Worm (Caenorhabditis elegans) whole organism, L4 larva: ENCODE measurements around the gene Y108F1.5.
A peak's percentile ranks its signal among the peaks of the same experiment; 100 is the strongest.

Experiments
- D1046.2 ChIP-seq: fragments of 200-800 bp; sonication (Bioruptor generic); IDR thresholded peaks from 2 replicates; pipeline ENCODE4 v1.3.6; 2022; ENCODE audit warnings: missing genetic modification characterization, missing compliant biosample characterization
- F37D6.2 ChIP-seq: sonication (generic microtip); optimal IDR thresholded peaks from 2 replicates; lab custom pipeline; 2016; ENCODE audit warnings: mild to moderate bottlenecking, missing genetic modification characterization, missing compliant biosample characterization
- F49E8.2 ChIP-seq: sonication (generic microtip); optimal IDR thresholded peaks from 2 replicates; lab custom pipeline; 2016; ENCODE audit warnings: missing compliant biosample characterization, mild to moderate bottlenecking, missing genetic modification characterization, borderline replicate concordance
- T20F7.1 ChIP-seq: fragments of 200-800 bp; sonication (Bioruptor generic); optimal IDR thresholded peaks from 2 replicates; lab custom pipeline; 2018; ENCODE audit warnings: mild to moderate bottlenecking, missing genetic modification characterization, missing compliant biosample characterization
- aha-1 ChIP-seq: fragments of 150-350 bp; peaks from one replicate; lab custom pipeline; 2014; ENCODE audit warnings: missing biosample characterization, missing genetic modification characterization
- ama-1 ChIP-seq: fragments of 150-350 bp; optimal IDR thresholded peaks from 2 replicates; lab custom pipeline; 2014; ENCODE audit warnings: inconsistent platforms, mixed read lengths
- arid-1 ChIP-seq: fragments of 200-800 bp; sonication (Bioruptor generic); conservative IDR thresholded peaks from 2 replicates; pipeline ENCODE4 v1.3.6; 2022; ENCODE audit warnings: missing genetic modification reagents, missing genetic modification characterization, missing compliant biosample characterization
- attf-4 ChIP-seq: sonication (generic microtip); optimal IDR thresholded peaks from 3 replicates; lab custom pipeline; 2017; ENCODE audit warnings: missing biosample characterization, missing genetic modification characterization
- ceh-28 ChIP-seq: fragments of 150-350 bp; optimal IDR thresholded peaks from 2 replicates; lab custom pipeline; 2014; ENCODE audit warnings: missing biosample characterization, missing genetic modification reagents, missing genetic modification characterization
- ceh-44 ChIP-seq: fragments of 200-800 bp; sonication (Bioruptor generic); IDR thresholded peaks from 2 replicates; pipeline ENCODE4 v1.3.6; 2022; ENCODE audit warnings: missing genetic modification reagents, missing genetic modification characterization, missing compliant biosample characterization
- ceh-62 ChIP-seq: sonication (generic microtip); optimal IDR thresholded peaks from 2 replicates; lab custom pipeline; 2017; ENCODE audit warnings: missing biosample characterization, missing genetic modification characterization
- ceh-82 ChIP-seq: sonication (generic microtip); optimal IDR thresholded peaks from 2 replicates; lab custom pipeline; 2017; ENCODE audit warnings: missing biosample characterization, missing genetic modification characterization
- cey-2 ChIP-seq: sonication (generic microtip); optimal IDR thresholded peaks from 3 replicates; lab custom pipeline; 2017; ENCODE audit warnings: missing genetic modification characterization, mild to moderate bottlenecking, missing compliant biosample characterization, antibody characterized with exemption, borderline replicate concordance; ENCODE audit not compliant: insufficient read depth
- ctbp-1 ChIP-seq: fragments of 200-800 bp; sonication (Bioruptor generic); IDR thresholded peaks from 2 replicates; pipeline ENCODE4 v1.3.6; 2022; ENCODE audit warnings: missing genetic modification reagents, missing genetic modification characterization, missing compliant biosample characterization
- daf-12 ChIP-seq: fragments of 150-350 bp; optimal IDR thresholded peaks from 2 replicates; lab custom pipeline; 2014; ENCODE audit warnings: missing biosample characterization, missing genetic modification reagents, missing genetic modification characterization
- daf-16 ChIP-seq, 3 experiments: sonication (generic microtip); optimal IDR thresholded peaks; 2 replicates each; lab custom pipeline; 2016 to 2017; ENCODE audit warnings: missing genetic modification characterization in 3 of 3, missing genetic modification reagents in 3 of 3, mild to moderate bottlenecking in 2 of 3, missing compliant biosample characterization in 2 of 3, missing biosample characterization in 1 of 3, moderate library complexity in 1 of 3
- daf-19 ChIP-seq: fragments of 200-800 bp; sonication (Bioruptor generic); conservative IDR thresholded peaks from 2 replicates; pipeline ENCODE4 v1.3.6; 2022; ENCODE audit warnings: missing genetic modification characterization, missing compliant biosample characterization
- dmd-6 ChIP-seq: fragments of 200-800 bp; sonication (Bioruptor generic); IDR thresholded peaks from 2 replicates; pipeline ENCODE4 v1.3.6; 2022; ENCODE audit warnings: missing genetic modification reagents, missing genetic modification characterization, missing compliant biosample characterization
- dmd-9 ChIP-seq: fragments of 200-800 bp; sonication (Bioruptor generic); IDR thresholded peaks from 2 replicates; pipeline ENCODE4 v1.3.6; 2022; ENCODE audit warnings: missing genetic modification reagents, missing genetic modification characterization, missing compliant biosample characterization
- dpl-1 ChIP-seq: fragments of 150-350 bp; optimal IDR thresholded peaks from 2 replicates; lab custom pipeline; 2014; ENCODE audit warnings: missing biosample characterization, missing genetic modification reagents, missing genetic modification characterization
- dve-1 ChIP-seq: sonication (generic microtip); optimal IDR thresholded peaks from 2 replicates; lab custom pipeline; 2017; ENCODE audit warnings: antibody characterized with exemption, mild to moderate bottlenecking, missing genetic modification characterization, missing compliant biosample characterization; ENCODE audit not compliant: insufficient read depth
- egl-27 ChIP-seq: sonication (generic microtip); optimal IDR thresholded peaks from 3 replicates; lab custom pipeline; 2017; ENCODE audit warnings: missing biosample characterization, missing genetic modification reagents, missing genetic modification characterization
- egl-43 ChIP-seq: fragments of 200-800 bp; sonication (Bioruptor generic); IDR thresholded peaks from 2 replicates; pipeline ENCODE4 v1.3.6; 2022; ENCODE audit warnings: missing genetic modification reagents, missing genetic modification characterization, missing compliant biosample characterization
- hlh-30 ChIP-seq: sonication (generic microtip); optimal IDR thresholded peaks from 2 replicates; lab custom pipeline; 2017; ENCODE audit warnings: antibody characterized with exemption, mild to moderate bottlenecking, missing genetic modification characterization, missing compliant biosample characterization; ENCODE audit not compliant: insufficient read depth
- hmg-1.1 ChIP-seq: fragments of 200-800 bp; sonication (Bioruptor generic); IDR thresholded peaks from 2 replicates; pipeline ENCODE4 v1.3.6; 2022; ENCODE audit warnings: missing genetic modification reagents, missing genetic modification characterization, missing compliant biosample characterization
- lin-1 ChIP-seq: fragments of 200-800 bp; sonication (Bioruptor generic); IDR thresholded peaks from 2 replicates; pipeline ENCODE4 v1.3.6; 2022; ENCODE audit warnings: missing genetic modification reagents, missing genetic modification characterization, missing compliant biosample characterization
- lin-15B ChIP-seq: fragments of 150-350 bp; sonication (generic microtip); optimal IDR thresholded peaks from 3 replicates; lab custom pipeline; 2014; ENCODE audit warnings: missing biosample characterization, missing genetic modification characterization
- lin-29 ChIP-seq: fragments of 200-800 bp; sonication (Bioruptor generic); IDR thresholded peaks from 2 replicates; pipeline ENCODE4 v1.3.6; 2022; ENCODE audit warnings: missing genetic modification reagents, missing genetic modification characterization, missing compliant biosample characterization
- lin-38 ChIP-seq: fragments of 200-800 bp; sonication (Bioruptor generic); IDR thresholded peaks from 2 replicates; pipeline ENCODE4 v1.3.6; 2022; ENCODE audit warnings: missing genetic modification reagents, missing genetic modification characterization, missing compliant biosample characterization
- lir-3 ChIP-seq: sonication (generic microtip); optimal IDR thresholded peaks from 2 replicates; lab custom pipeline; 2016; ENCODE audit warnings: mild to moderate bottlenecking, missing genetic modification characterization, missing compliant biosample characterization
- mes-2 ChIP-seq: sonication (generic microtip); optimal IDR thresholded peaks from 2 replicates; lab custom pipeline; 2016; ENCODE audit warnings: missing genotype, mild to moderate bottlenecking, missing genetic modification characterization, missing compliant biosample characterization; ENCODE audit not compliant: poor library complexity, severe bottlenecking
- nhr-10 ChIP-seq: fragments of 150-350 bp; optimal IDR thresholded peaks from 2 replicates; lab custom pipeline; 2014; ENCODE audit warnings: missing biosample characterization, missing genetic modification characterization
- nhr-28 ChIP-seq: fragments of 150-350 bp; optimal IDR thresholded peaks from 2 replicates; lab custom pipeline; 2014; ENCODE audit warnings: missing biosample characterization, missing genetic modification characterization
- nhr-42 ChIP-seq: fragments of 200-800 bp; sonication (Bioruptor generic); IDR thresholded peaks from 2 replicates; pipeline ENCODE4 v1.3.6; 2022; ENCODE audit warnings: missing genetic modification characterization, missing compliant biosample characterization
- nhr-48 ChIP-seq: sonication (generic microtip); optimal IDR thresholded peaks from 2 replicates; lab custom pipeline; 2016; ENCODE audit warnings: mild to moderate bottlenecking, missing genetic modification characterization, missing compliant biosample characterization
- nhr-76 ChIP-seq: fragments of 150-350 bp; optimal IDR thresholded peaks from 2 replicates; lab custom pipeline; 2014; ENCODE audit warnings: missing biosample characterization, missing genetic modification characterization
- php-3 ChIP-seq: fragments of 200-800 bp; sonication (Bioruptor generic); IDR thresholded peaks from 2 replicates; pipeline ENCODE4 v1.3.6; 2022; ENCODE audit warnings: missing genetic modification reagents, missing genetic modification characterization, missing compliant biosample characterization
- rbr-2 ChIP-seq: sonication (generic microtip); optimal IDR thresholded peaks from 2 replicates; lab custom pipeline; 2016; ENCODE audit warnings: missing genotype, missing genetic modification characterization, missing compliant biosample characterization
- set-16 ChIP-seq: fragments of 200-800 bp; sonication (Bioruptor generic); IDR thresholded peaks from 2 replicates; pipeline ENCODE4 v1.3.6; 2022; ENCODE audit warnings: missing genetic modification reagents, missing genetic modification characterization, missing compliant biosample characterization
- skn-1 ChIP-seq: fragments of 150-350 bp; optimal IDR thresholded peaks from 2 replicates; lab custom pipeline; 2014; ENCODE audit warnings: missing biosample characterization, missing genetic modification characterization
- snpc-1.2 ChIP-seq: fragments of 200-800 bp; sonication (Bioruptor generic); IDR thresholded peaks from 2 replicates; pipeline ENCODE4 v1.3.6; 2022; ENCODE audit warnings: missing genetic modification reagents, missing genetic modification characterization, missing compliant biosample characterization
- snpc-4 ChIP-seq: fragments of 150-350 bp; optimal IDR thresholded peaks from 2 replicates; lab custom pipeline; 2014; ENCODE audit warnings: missing biosample characterization, missing genetic modification characterization
- spr-1 ChIP-seq: sonication (generic microtip); optimal IDR thresholded peaks from 2 replicates; lab custom pipeline; 2016; ENCODE audit warnings: mild to moderate bottlenecking, missing genetic modification characterization, missing compliant biosample characterization
- spr-3 ChIP-seq: fragments of 200-800 bp; sonication (Bioruptor generic); optimal IDR thresholded peaks from 2 replicates; lab custom pipeline; 2018; ENCODE audit warnings: mild to moderate bottlenecking, missing genetic modification characterization, missing compliant biosample characterization
- tra-1 ChIP-seq: fragments of 200-800 bp; sonication (Bioruptor generic); IDR thresholded peaks from 2 replicates; pipeline ENCODE4 v1.3.6; 2022; ENCODE audit warnings: missing genetic modification reagents, missing genetic modification characterization, missing compliant biosample characterization
- unc-130 ChIP-seq: sonication (generic microtip); optimal IDR thresholded peaks from 2 replicates; lab custom pipeline; 2016; ENCODE audit warnings: missing genetic modification reagents, missing genetic modification characterization, missing compliant biosample characterization
- zip-11 ChIP-seq: fragments of 200-800 bp; sonication (Bioruptor generic); IDR thresholded peaks from 2 replicates; pipeline ENCODE4 v1.3.6; 2022; ENCODE audit warnings: missing genetic modification characterization, missing compliant biosample characterization
- ztf-11 ChIP-seq: fragments of 150-350 bp; optimal IDR thresholded peaks from 2 replicates; lab custom pipeline; 2014; ENCODE audit warnings: missing biosample characterization, missing genetic modification characterization

The Y108F1.5 gene

ce11 chrX:312908-313307 is 39.1 kb upstream of the Y108F1.5 start, which contains the start of gene M02E1.4 (continued):
- TF ChIP-seq D1046.2 (GFP tag; lab: Robert Waterston, UW) (no peak), snpc-4 (tag; lab: Kevin White, UChicago) (no peak), dve-1 (peak; percentile 15), lin-29 (GFP tag; lab: Robert Waterston, UW) (no peak), spr-3 (GFP tag; lab: Kevin White, UChicago) (no peak), ceh-82 (no peak), cey-2 (tag; lab: Kevin White, UChicago) (no peak), F49E8.2 (tag; lab: Kevin White, UChicago) (no peak), nhr-48 (no peak), mes-2 (no peak), dpl-1 (GFP tag; lab: Kevin White, UChicago) (no peak), zip-11 (GFP tag; lab: Robert Waterston, UW) (no peak), hmg-1.1 (GFP tag; lab: Robert Waterston, UW) (peak; percentile 26; the same call in 1 of the 2 replicates), egl-43 (GFP tag; lab: Robert Waterston, UW) (no peak), lin-1 (GFP tag; lab: Robert Waterston, UW) (no peak), ceh-44 (GFP tag; lab: Robert Waterston, UW) (no peak), aha-1 (tag; lab: Kevin White, UChicago) (peak; percentile 74), F37D6.2 (tag; lab: Kevin White, UChicago) (no peak), nhr-10 (tag; lab: Kevin White, UChicago) (no peak), arid-1 (no peak), ama-1 (no peak), daf-19 (GFP tag; lab: Robert Waterston, UW) (no peak), ceh-62 (tag; lab: Kevin White, UChicago) (no peak), T20F7.1 (no peak)

DNA sequence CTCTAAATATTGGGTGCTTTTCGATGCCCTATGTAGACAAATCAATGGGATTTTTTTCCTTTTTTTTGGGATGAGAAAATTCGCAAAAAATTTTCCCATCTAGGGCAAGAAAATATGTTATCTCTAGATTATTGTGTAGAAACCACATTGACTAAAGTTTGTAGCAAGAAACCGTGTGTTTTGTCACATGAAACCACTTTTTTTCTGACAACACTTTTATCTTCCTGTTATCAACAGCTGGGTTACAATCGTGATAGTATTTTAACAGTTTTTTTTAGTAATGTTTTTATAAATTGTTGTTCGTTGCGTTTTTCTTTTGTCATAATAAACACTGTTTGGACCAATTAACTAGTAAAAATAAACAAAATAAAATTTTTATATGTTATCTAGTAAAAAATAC is 38.4 kb upstream of the Y108F1.5 start:
- no peak for TF ChIP-seq lir-3
- no peak for TF ChIP-seq egl-43 (GFP tag; lab: Robert Waterston, UW)
- no peak for TF ChIP-seq skn-1
- TF ChIP-seq hmg-1.1 (GFP tag; lab: Robert Waterston, UW): no peak
- no peak for TF ChIP-seq dmd-6 (GFP tag; lab: Robert Waterston, UW)
- TF ChIP-seq nhr-28 (tag; lab: Kevin White, UChicago): peak; percentile 62
- no peak for TF ChIP-seq mes-2
- no peak for TF ChIP-seq snpc-1.2 (GFP tag; lab: Robert Waterston, UW)
- TF ChIP-seq unc-130 (GFP tag; lab: Kevin White, UChicago): no peak
- TF ChIP-seq set-16: no peak
- TF ChIP-seq daf-12 (tag; lab: Kevin White, UChicago): no peak
- TF ChIP-seq F49E8.2 (tag; lab: Kevin White, UChicago): no peak
- TF ChIP-seq php-3 (GFP tag; lab: Robert Waterston, UW): 0 out of 2 replicates have a peak, but pooled peaks have one; percentile 16
- TF ChIP-seq nhr-76 (tag; lab: Kevin White, UChicago): no peak
- peak; percentile 3 for TF ChIP-seq hlh-30 (tag; lab: Kevin White, UChicago)
- TF ChIP-seq dmd-9 (GFP tag; lab: Robert Waterston, UW): no peak
- TF ChIP-seq ceh-28 (tag; lab: Kevin White, UChicago): no peak
- no peak for TF ChIP-seq tra-1 (GFP tag; lab: Robert Waterston, UW)
- no peak for TF ChIP-seq nhr-48
- TF ChIP-seq daf-16 (GFP tag; optimal IDR thresholded peaks at IDR 0.05; lab: Kevin White, UChicago): no peak
- TF ChIP-seq daf-16 (tag; optimal IDR thresholded peaks at IDR 0.05; lab: Kevin White, UChicago): peak; percentile 95
- TF ChIP-seq ztf-11 (tag; lab: Kevin White, UChicago): no peak
- TF ChIP-seq nhr-42 (GFP tag; lab: Robert Waterston, UW): no peak
- TF ChIP-seq attf-4: no peak
- no peak for TF ChIP-seq spr-1 (tag; lab: Kevin White, UChicago)
- no peak for TF ChIP-seq egl-27 (tag; lab: Kevin White, UChicago)
- no peak for TF ChIP-seq ctbp-1
- no peak for TF ChIP-seq lin-38 (GFP tag; lab: Robert Waterston, UW)
- TF ChIP-seq lin-15B (tag; lab: Kevin White, UChicago): no peak
- no peak for TF ChIP-seq rbr-2 (tag; lab: Kevin White, UChicago)
